Fruit fly (Drosophila melanogaster) Kc167 (cell line): ENCODE measurements around the gene Rab9Db.

Experiments used
- Myc ChIP-seq: fragments of >200 bp; optimal IDR thresholded peaks from 2 replicates; lab custom pipeline; 2017; ENCODE audit warnings: missing external identifiers
- Sin3A ChIP-seq: fragments of >200 bp; optimal IDR thresholded peaks from 2 replicates; lab custom pipeline; 2018; ENCODE audit warnings: missing external identifiers
- h ChIP-seq: fragments of >200 bp; optimal IDR thresholded peaks from 3 replicates; lab custom pipeline; 2018; ENCODE audit warnings: missing external identifiers
- insv ChIP-seq: fragments of >200 bp; optimal IDR thresholded peaks from 3 replicates; lab custom pipeline; 2018; ENCODE audit warnings: missing external identifiers
- psq ChIP-seq: fragments of >200 bp; optimal IDR thresholded peaks from 2 replicates; lab custom pipeline; 2017; ENCODE audit warnings: missing external identifiers
- ttk ChIP-seq: sonication (Bioruptor generic); optimal IDR thresholded peaks from 2 replicates; lab custom pipeline; 2017; ENCODE audit warnings: missing external identifiers

DNA sequence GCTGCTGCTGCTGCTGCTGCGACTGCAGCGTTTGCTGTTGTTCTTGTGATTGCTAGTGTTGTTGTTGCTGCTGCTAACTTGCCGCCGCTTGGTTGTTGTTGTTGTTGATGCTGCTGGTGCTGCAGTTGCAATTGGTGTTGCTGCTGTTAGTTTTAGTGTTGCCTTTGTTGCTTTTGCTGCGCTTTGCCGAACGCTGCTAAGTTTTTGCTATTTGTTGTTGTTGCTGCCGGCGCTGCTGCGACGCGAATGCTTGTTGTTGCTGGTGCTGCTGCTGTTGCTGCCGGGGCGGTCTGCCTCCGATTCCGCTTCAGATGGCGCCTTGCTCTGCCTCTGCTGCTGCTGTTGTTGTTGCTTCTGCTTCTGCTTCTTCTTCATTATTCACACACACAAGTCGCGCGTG, 4.5 kb downstream of the Rab9Db start:
- TF ChIP-seq Sin3A (lab: Kevin White, UChicago): no peak
- no peak for TF ChIP-seq h (lab: Kevin White, UChicago)
- TF ChIP-seq ttk (lab: Kevin White, UChicago): no peak
- TF ChIP-seq insv (lab: Kevin White, UChicago): no peak
- TF ChIP-seq psq (lab: Kevin White, UChicago): no peak
- no peak for TF ChIP-seq Myc
